Fruit fly (Drosophila melanogaster): Measurements from ENCODE around the gene CG6254.

- TF ChIP-seq insv (optimal IDR thresholded peaks at IDR 0.05) (no peak), psq (optimal IDR thresholded peaks at IDR 0.05) (no peak), Sin3A (optimal IDR thresholded peaks at IDR 0.05) (no peak), Myc (optimal IDR thresholded peaks at IDR 0.05) (no peak)
These were observed 12.7 kb downstream of the CG6254 start for dm6 chr3R:10148376-10148887.
